Fruit fly (Drosophila melanogaster) whole organism, embryonic: ENCODE data around the gene wdn.

Experiments
- Atf3 ChIP-seq: fragments of 200-800 bp; sonication (Bioruptor generic); optimal IDR thresholded peaks from 3 replicates; lab custom pipeline; 2016; ENCODE audit warnings: missing biosample characterization, missing genetic modification characterization
- Blimp-1 ChIP-seq: fragments of 200-800 bp; sonication (Bioruptor generic); optimal IDR thresholded peaks from 3 replicates; lab custom pipeline; 2018; ENCODE audit warnings: missing biosample characterization, missing genetic modification characterization, mild to moderate bottlenecking, moderate library complexity, missing genetic modification reagents
- CG10267 ChIP-seq: fragments of 200-800 bp; sonication (Bioruptor generic); optimal IDR thresholded peaks from 2 replicates; lab custom pipeline; 2018; ENCODE audit warnings: missing biosample characterization, mild to moderate bottlenecking, missing genetic modification characterization, moderate library complexity
- CG10274 ChIP-seq: fragments of 200-800 bp; sonication (Bioruptor generic); optimal IDR thresholded peaks from 3 replicates; lab custom pipeline; 2017; ENCODE audit warnings: missing biosample characterization, mild to moderate bottlenecking, missing genetic modification characterization
- CG10565 ChIP-seq: fragments of 200-800 bp; sonication (Bioruptor generic); optimal IDR thresholded peaks from 3 replicates; lab custom pipeline; 2016; ENCODE audit warnings: missing biosample characterization, mild to moderate bottlenecking, missing genetic modification characterization
- CG11093 ChIP-seq: fragments of 200-800 bp; sonication (Bioruptor generic); IDR thresholded peaks from 3 replicates; pipeline ENCODE4 v1.3.6; 2022; ENCODE audit warnings: missing biosample characterization, missing genetic modification characterization
- CG11695 ChIP-seq: fragments of 200-800 bp; sonication (Bioruptor generic); IDR thresholded peaks from 3 replicates; pipeline ENCODE4 v1.3.6; 2022; ENCODE audit warnings: missing biosample characterization, missing genetic modification characterization
- CG11723 ChIP-seq: fragments of 200-800 bp; sonication (Bioruptor generic); optimal IDR thresholded peaks from 2 replicates; lab custom pipeline; 2017; ENCODE audit warnings: missing biosample characterization, mild to moderate bottlenecking, missing genetic modification characterization
- CG13894 ChIP-seq: fragments of 200-800 bp; sonication (Bioruptor generic); optimal IDR thresholded peaks from 3 replicates; lab custom pipeline; 2018; ENCODE audit warnings: missing biosample characterization, mild to moderate bottlenecking, missing genetic modification characterization, moderate library complexity
- CG14050 ChIP-seq: fragments of 200-800 bp; sonication (Bioruptor generic); IDR thresholded peaks from 3 replicates; pipeline ENCODE4 v1.3.6; 2022; ENCODE audit warnings: missing biosample characterization, missing genetic modification characterization
- CG15514 ChIP-seq: fragments of 200-800 bp; sonication (Bioruptor generic); optimal IDR thresholded peaks from 3 replicates; lab custom pipeline; 2017; ENCODE audit warnings: missing biosample characterization, missing genetic modification characterization, mild to moderate bottlenecking, moderate library complexity, missing genetic modification reagents
- CG1647 ChIP-seq: fragments of 200-800 bp; sonication (Bioruptor generic); optimal IDR thresholded peaks from 3 replicates; lab custom pipeline; 2016; ENCODE audit warnings: missing biosample characterization, missing genetic modification characterization
- CG16779 ChIP-seq: fragments of 200-800 bp; sonication (Bioruptor generic); IDR thresholded peaks from 2 replicates; pipeline ENCODE4 v1.3.6; 2022; ENCODE audit warnings: missing biosample characterization, missing genetic modification characterization
- CG18476 ChIP-seq: fragments of 200-800 bp; sonication (Bioruptor generic); optimal IDR thresholded peaks from 2 replicates; lab custom pipeline; 2016; ENCODE audit warnings: missing biosample characterization, mild to moderate bottlenecking, missing genetic modification characterization
- CG2129 ChIP-seq: fragments of 200-800 bp; sonication (Bioruptor generic); IDR thresholded peaks from 2 replicates; pipeline ENCODE4 v1.3.6; 2022; ENCODE audit warnings: missing biosample characterization, missing genetic modification characterization; ENCODE audit not compliant: partially characterized antibody
- CG3065 ChIP-seq: fragments of 200-800 bp; sonication (Bioruptor generic); optimal IDR thresholded peaks from 2 replicates; lab custom pipeline; 2016; ENCODE audit warnings: missing biosample characterization, missing genetic modification characterization
- CG31441 ChIP-seq: fragments of 200-800 bp; sonication (Bioruptor generic); IDR thresholded peaks from 2 replicates; pipeline ENCODE4 v1.3.6; 2022; ENCODE audit warnings: missing biosample characterization, missing genetic modification characterization
- CG3407 ChIP-seq: fragments of 200-800 bp; sonication (Bioruptor generic); optimal IDR thresholded peaks from 2 replicates; lab custom pipeline; 2018; ENCODE audit warnings: missing biosample characterization, mild to moderate bottlenecking, missing genetic modification characterization
- CG34224 ChIP-seq: fragments of 200-800 bp; sonication (Bioruptor generic); IDR thresholded peaks from 3 replicates; pipeline ENCODE4 v1.3.6; 2022; ENCODE audit warnings: missing biosample characterization, missing genetic modification characterization; ENCODE audit not compliant: partially characterized antibody
- CG34376 ChIP-seq: fragments of 200-800 bp; sonication (Bioruptor generic); optimal IDR thresholded peaks from 2 replicates; lab custom pipeline; 2018; ENCODE audit warnings: missing biosample characterization, mild to moderate bottlenecking, missing genetic modification characterization
- CG3726 ChIP-seq: fragments of 200-800 bp; sonication (Bioruptor generic); IDR thresholded peaks from 3 replicates; pipeline ENCODE4, ENCODE4 v1.3.6; 2022; ENCODE audit warnings: missing biosample characterization, missing genetic modification characterization
- CG3838 ChIP-seq: fragments of 200-800 bp; sonication (Bioruptor generic); optimal IDR thresholded peaks from 3 replicates; lab custom pipeline; 2016; ENCODE audit warnings: missing biosample characterization, missing genetic modification characterization
- CG4424 ChIP-seq: fragments of 200-800 bp; sonication (Bioruptor generic); optimal IDR thresholded peaks from 3 replicates; lab custom pipeline; 2016; ENCODE audit warnings: missing biosample characterization, missing genetic modification characterization
- CG4730 ChIP-seq: fragments of 200-800 bp; sonication (Bioruptor generic); IDR thresholded peaks from 2 replicates; pipeline ENCODE4 v1.3.6; 2022; ENCODE audit warnings: missing biosample characterization, missing genetic modification characterization
- CG5953 ChIP-seq: fragments of 200-800 bp; sonication (Bioruptor generic); IDR thresholded peaks from 2 replicates; pipeline ENCODE4 v1.3.6; 2022; ENCODE audit warnings: missing biosample characterization, missing genetic modification characterization
- CG7839 ChIP-seq: fragments of 200-800 bp; sonication (Bioruptor generic); optimal IDR thresholded peaks from 3 replicates; lab custom pipeline; 2018; ENCODE audit warnings: missing biosample characterization, mild to moderate bottlenecking, missing genetic modification characterization, moderate library complexity
- CG8359 ChIP-seq: fragments of 200-800 bp; sonication (Bioruptor generic); optimal IDR thresholded peaks from 2 replicates; lab custom pipeline; 2017; ENCODE audit warnings: missing biosample characterization, mild to moderate bottlenecking, missing genetic modification characterization, borderline replicate concordance
- CG8388 ChIP-seq: fragments of 200-800 bp; sonication (Bioruptor generic); optimal IDR thresholded peaks from 2 replicates; lab custom pipeline; 2019; ENCODE audit warnings: missing biosample characterization, mild to moderate bottlenecking, missing genetic modification characterization, moderate library complexity
- Dad ChIP-seq: fragments of 200-800 bp; sonication (Bioruptor generic); optimal IDR thresholded peaks from 3 replicates; lab custom pipeline; 2016; ENCODE audit warnings: missing biosample characterization, missing genetic modification characterization
- Dek ChIP-seq: fragments of 200-800 bp; sonication (Bioruptor generic); optimal IDR thresholded peaks from 3 replicates; lab custom pipeline; 2019; ENCODE audit warnings: missing biosample characterization, mild to moderate bottlenecking, missing genetic modification characterization, moderate library complexity
- Doc2 ChIP-seq: fragments of 200-800 bp; sonication (Bioruptor generic); IDR thresholded peaks from 2 replicates; pipeline ENCODE4 v1.3.6; 2022; ENCODE audit warnings: missing biosample characterization, missing genetic modification characterization
- ERR ChIP-seq: fragments of 200-800 bp; sonication (Bioruptor generic); optimal IDR thresholded peaks from 2 replicates; lab custom pipeline; 2016; ENCODE audit warnings: missing biosample characterization, missing genetic modification characterization
- Ets65A ChIP-seq: fragments of 200-800 bp; sonication (Bioruptor generic); peaks from one replicate; lab custom pipeline; 2016; ENCODE audit warnings: missing biosample characterization, missing genetic modification characterization
- Hand ChIP-seq: fragments of 200-800 bp; sonication (Bioruptor generic); optimal IDR thresholded peaks from 2 replicates; lab custom pipeline; 2017; ENCODE audit warnings: mild to moderate bottlenecking, missing biosample characterization, missing genetic modification reagents, missing genetic modification characterization
- MTF-1 ChIP-seq: fragments of 200-800 bp; sonication (Bioruptor generic); optimal IDR thresholded peaks from 2 replicates; lab custom pipeline; 2018; ENCODE audit warnings: missing biosample characterization, mild to moderate bottlenecking, missing genetic modification characterization, borderline replicate concordance
- NC2β ChIP-seq: fragments of 200-800 bp; sonication (Bioruptor generic); optimal IDR thresholded peaks from 2 replicates; lab custom pipeline; 2016; ENCODE audit warnings: missing biosample characterization, missing genetic modification characterization
- Nf-YA ChIP-seq: fragments of 200-800 bp; sonication (Bioruptor generic); IDR thresholded peaks from 2 replicates; pipeline ENCODE4 v1.3.6; 2022; ENCODE audit warnings: missing biosample characterization, missing genetic modification characterization
- Side ChIP-seq: fragments of 200-800 bp; sonication (Bioruptor generic); optimal IDR thresholded peaks from 2 replicates; lab custom pipeline; 2016; ENCODE audit warnings: missing biosample characterization, missing genetic modification characterization
- Sin3A ChIP-seq: fragments of >200 bp; optimal IDR thresholded peaks from 2 replicates; lab custom pipeline; 2018
- Spps ChIP-seq: fragments of 200-800 bp; sonication (Bioruptor generic); optimal IDR thresholded peaks from 2 replicates; lab custom pipeline; 2018; ENCODE audit warnings: missing biosample characterization, mild to moderate bottlenecking, missing genetic modification characterization
- crc ChIP-seq: fragments of 200-800 bp; sonication (Bioruptor generic); optimal IDR thresholded peaks from 2 replicates; lab custom pipeline; 2016; ENCODE audit warnings: missing biosample characterization, missing genetic modification characterization
- ems ChIP-seq: fragments of 200-800 bp; sonication (Bioruptor generic); optimal IDR thresholded peaks from 3 replicates; lab custom pipeline; 2016; ENCODE audit warnings: missing biosample characterization, missing genetic modification characterization
- gfzf ChIP-seq: fragments of 200-800 bp; sonication (Bioruptor generic); optimal IDR thresholded peaks from 2 replicates; lab custom pipeline; 2016; ENCODE audit warnings: missing biosample characterization, mild to moderate bottlenecking, missing genetic modification characterization, moderate library complexity
- ind ChIP-seq: fragments of 200-800 bp; sonication (Bioruptor generic); optimal IDR thresholded peaks from 3 replicates; lab custom pipeline; 2016; ENCODE audit warnings: missing biosample characterization, missing genetic modification characterization
- pzg ChIP-seq: fragments of 200-800 bp; sonication (Bioruptor generic); optimal IDR thresholded peaks from 3 replicates; lab custom pipeline; 2018; ENCODE audit warnings: missing biosample characterization, mild to moderate bottlenecking, missing genetic modification characterization, moderate library complexity
- seq ChIP-seq: fragments of 200-800 bp; sonication (Bioruptor generic); IDR thresholded peaks from 2 replicates; pipeline ENCODE4 v1.3.6; 2022; ENCODE audit warnings: missing biosample characterization, missing genetic modification characterization
- slou ChIP-seq: fragments of 200-800 bp; sonication (Bioruptor generic); optimal IDR thresholded peaks from 3 replicates; lab custom pipeline; 2016; ENCODE audit warnings: missing biosample characterization, missing genetic modification characterization
- tap ChIP-seq: fragments of 200-800 bp; optimal IDR thresholded peaks from 3 replicates; lab custom pipeline; 2019; ENCODE audit warnings: missing biosample characterization, mild to moderate bottlenecking, missing genetic modification characterization, moderate library complexity
- tin ChIP-seq: fragments of 200-800 bp; sonication (Bioruptor generic); optimal IDR thresholded peaks from 3 replicates; lab custom pipeline; 2016; ENCODE audit warnings: missing biosample characterization, missing genetic modification characterization
- toy ChIP-seq: fragments of 200-800 bp; sonication (Bioruptor generic); IDR thresholded peaks from 2 replicates; pipeline ENCODE4 v1.3.6; 2022; ENCODE audit warnings: missing biosample characterization, missing genetic modification characterization
- trem ChIP-seq: fragments of 200-800 bp; optimal IDR thresholded peaks from 3 replicates; lab custom pipeline; 2019; ENCODE audit warnings: missing biosample characterization, mild to moderate bottlenecking, missing genetic modification characterization, moderate library complexity
- zf30C ChIP-seq: fragments of 200-800 bp; sonication (Bioruptor generic); optimal IDR thresholded peaks from 3 replicates; lab custom pipeline; 2018; ENCODE audit warnings: missing biosample characterization, mild to moderate bottlenecking, missing genetic modification characterization
- zfh2 ChIP-seq: fragments of 200-800 bp; sonication (Bioruptor generic); optimal IDR thresholded peaks from 2 replicates; lab custom pipeline; 2016; ENCODE audit warnings: missing biosample characterization, missing genetic modification characterization

wdn gene

DNA sequence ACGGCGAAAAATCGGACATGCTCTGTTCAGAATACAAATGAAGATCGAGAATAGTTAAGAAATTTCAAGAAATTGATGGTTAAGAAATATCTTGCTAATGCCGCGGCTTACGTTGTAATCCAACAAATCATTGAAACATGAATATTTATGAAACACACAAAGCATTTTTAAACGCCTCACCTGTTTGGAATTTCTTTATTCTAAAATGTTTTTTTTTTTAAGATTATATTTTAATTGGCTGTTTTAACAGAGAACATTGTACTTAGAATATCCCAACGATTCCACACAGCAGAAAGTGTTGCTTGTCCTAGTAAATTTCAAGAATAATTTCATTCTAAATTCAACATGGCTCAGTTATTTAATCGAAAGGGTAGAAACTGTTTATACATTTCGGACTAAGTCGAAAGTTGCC is 40.8 kb upstream of the wdn start (continued):
- TF ChIP-seq Atf3 (GFP tag; lab: Kevin White, UChicago) = no peak
- TF ChIP-seq ems = no peak
- TF ChIP-seq tin = peak; percentile 18
- TF ChIP-seq CG13894 (tag; lab: Kevin White, UChicago) = no peak
- peak; percentile 83 for TF ChIP-seq Ets65A
- TF ChIP-seq CG8388 (GFP tag; lab: Kevin White, UChicago) = no peak
- no peak for TF ChIP-seq CG2129
- no peak for TF ChIP-seq ind (GFP tag; lab: Kevin White, UChicago)
- TF ChIP-seq CG10565 (GFP tag; lab: Kevin White, UChicago) = no peak
- no peak for TF ChIP-seq CG34224 (GFP tag; lab: Robert Waterston, UW)
- no peak for TF ChIP-seq Side (GFP tag; lab: Kevin White, UChicago)
- peak; percentile 8 for TF ChIP-seq CG4424 (GFP tag; lab: Kevin White, UChicago)
- no peak for TF ChIP-seq CG34376
- TF ChIP-seq ERR (GFP tag; lab: Kevin White, UChicago) = no peak
- no peak for TF ChIP-seq MTF-1 (GFP tag; lab: Kevin White, UChicago)
- no peak for TF ChIP-seq crc
- no peak for TF ChIP-seq trem (tag; lab: Kevin White, UChicago)
- TF ChIP-seq NC2β (GFP tag; lab: Kevin White, UChicago) = no peak
- TF ChIP-seq slou (GFP tag; lab: Kevin White, UChicago) = no peak
- TF ChIP-seq Sin3A (lab: Kevin White, UChicago) = no peak
- TF ChIP-seq CG10274 (GFP tag; lab: Kevin White, UChicago) = no peak
- TF ChIP-seq pzg (GFP tag; lab: Kevin White, UChicago) = no peak
- no peak for TF ChIP-seq Dek (tag; lab: Kevin White, UChicago)
- TF ChIP-seq CG11093 (GFP tag; lab: Robert Waterston, UW) = no peak
- no peak for TF ChIP-seq Dad
- TF ChIP-seq Blimp-1 = peak; percentile 31
- TF ChIP-seq CG3407 (GFP tag; lab: Kevin White, UChicago) = no peak
- TF ChIP-seq CG1647 (GFP tag; lab: Kevin White, UChicago) = no peak
- no peak for TF ChIP-seq CG14050 (GFP tag; lab: Robert Waterston, UW)
- no peak for TF ChIP-seq Doc2
- no peak for TF ChIP-seq CG4730 (GFP tag; lab: Robert Waterston, UW)
- TF ChIP-seq CG3838 (GFP tag; lab: Kevin White, UChicago) = no peak
- no peak for TF ChIP-seq CG3726 (GFP tag; lab: Robert Waterston, UW)
- TF ChIP-seq zf30C (GFP tag; lab: Kevin White, UChicago) = peak; percentile 37
- no peak for TF ChIP-seq CG18476 (GFP tag; lab: Kevin White, UChicago)
- TF ChIP-seq seq (GFP tag; lab: Robert Waterston, UW) = no peak
- no peak for TF ChIP-seq CG15514 (GFP tag; lab: Kevin White, UChicago)
- TF ChIP-seq CG7839 (tag; lab: Kevin White, UChicago) = peak; percentile 32
- no peak for TF ChIP-seq Nf-YA (GFP tag; lab: Robert Waterston, UW)
- TF ChIP-seq CG10267 (tag; lab: Kevin White, UChicago) = peak; percentile 12
- no peak for TF ChIP-seq CG8359 (GFP tag; lab: Kevin White, UChicago)
- TF ChIP-seq Hand (GFP tag; lab: Kevin White, UChicago) = no peak
- TF ChIP-seq toy (GFP tag; lab: Robert Waterston, UW) = no peak
- no peak for TF ChIP-seq CG16779
- TF ChIP-seq zfh2 (GFP tag; lab: Kevin White, UChicago) = no peak
- TF ChIP-seq tap (tag; lab: Kevin White, UChicago) = no peak
- no peak for TF ChIP-seq gfzf
- TF ChIP-seq CG11695 (GFP tag; lab: Robert Waterston, UW) = no peak
- no peak for TF ChIP-seq CG5953 (GFP tag; lab: Robert Waterston, UW)
- peak; percentile 48 for TF ChIP-seq CG31441 (GFP tag; lab: Robert Waterston, UW)
- no peak for TF ChIP-seq Spps (tag; lab: Kevin White, UChicago)
- TF ChIP-seq CG3065 = no peak
- TF ChIP-seq CG11723 (GFP tag; lab: Kevin White, UChicago) = no peak
